Fruit fly (Drosophila melanogaster) S2 (cell line): ENCODE results near the gene Reg-2.

Experiments used
- CG8478 ChIP-seq: fragments of >200 bp; optimal IDR thresholded peaks from 2 replicates; lab custom pipeline; 2018
- CTCF ChIP-seq, 2 experiments: fragments of >200 bp; optimal IDR thresholded peaks; 2 replicates each; lab custom pipeline; 2018

dm6 chr3L:634319-635015 is 28.1 kb upstream of the Reg-2 start:
- TF ChIP-seq CG8478 (lab: Kevin White, UChicago) (no peak), CTCF (optimal IDR thresholded peaks at IDR 0.05; lab: Kevin White, UChicago) (no peak)
